Worm (Caenorhabditis elegans): Measurements from ENCODE around the gene Y54G2A.28.

DNA sequence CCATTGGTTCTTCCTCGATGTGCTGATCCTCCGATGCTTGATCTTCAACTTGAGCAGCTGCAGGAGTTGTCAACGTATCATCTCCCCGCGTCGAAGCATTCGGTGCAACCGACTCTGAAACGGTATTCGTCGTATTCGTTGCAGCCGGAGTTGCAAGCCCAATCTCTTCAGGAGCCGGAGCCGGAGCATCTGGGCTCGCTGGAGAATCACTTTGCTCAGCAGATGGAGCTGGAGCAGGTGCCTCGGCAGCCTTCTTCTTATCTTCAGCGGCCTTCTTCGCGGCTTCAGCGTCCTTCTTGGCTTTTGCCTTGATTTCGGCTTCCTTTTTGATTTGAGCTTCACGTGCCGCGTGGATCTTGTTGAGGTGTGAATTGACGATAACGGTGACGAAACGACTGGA lies 26.5 kb upstream of the Y54G2A.28 start:
- TF ChIP-seq unc-39 (tag; optimal IDR thresholded peaks at IDR 0.05) (no peak), ztf-11 (tag; optimal IDR thresholded peaks at IDR 0.05) (no peak), nhr-28 (tag; optimal IDR thresholded peaks at IDR 0.05) (no peak), mep-1 (tag; optimal IDR thresholded peaks at IDR 0.05) (no peak), pha-4 (tag; optimal IDR thresholded peaks at IDR 0.05) (no peak), ceh-39 (tag; optimal IDR thresholded peaks at IDR 0.05) (no peak), lsy-2 (tag; optimal IDR thresholded peaks at IDR 0.05) (no peak), unc-62 (GFP tag; optimal IDR thresholded peaks at IDR 0.05) (no peak), bed-3 (GFP tag; optimal IDR thresholded peaks at IDR 0.05) (no peak), snpc-4 (tag; optimal IDR thresholded peaks at IDR 0.05) (no peak), elt-3 (tag; optimal IDR thresholded peaks at IDR 0.05) (no peak), blmp-1 (tag; optimal IDR thresholded peaks at IDR 0.05) (no peak), ces-1 (GFP tag; optimal IDR thresholded peaks at IDR 0.05) (no peak)
